Worm (Caenorhabditis elegans) whole organism, L4 larva: ENCODE data around the gene nhr-283.

Experiments
- dmd-8 ChIP-seq: fragments of 200-800 bp; sonication (Bioruptor generic); IDR thresholded peaks from 2 replicates; pipeline ENCODE4 v1.3.6; 2022; ENCODE audit warnings: missing genetic modification characterization, missing compliant biosample characterization
- dpl-1 ChIP-seq: fragments of 150-350 bp; optimal IDR thresholded peaks from 2 replicates; lab custom pipeline; 2014; ENCODE audit warnings: missing biosample characterization, missing genetic modification reagents, missing genetic modification characterization
- fkh-10 ChIP-seq: fragments of 150-350 bp; optimal IDR thresholded peaks from 2 replicates; lab custom pipeline; 2014; ENCODE audit warnings: missing biosample characterization, missing genetic modification reagents, missing genetic modification characterization
- unc-39 ChIP-seq: sonication (generic microtip); optimal IDR thresholded peaks from 2 replicates; lab custom pipeline; 2017; ENCODE audit warnings: missing biosample characterization, missing genetic modification characterization

DNA sequence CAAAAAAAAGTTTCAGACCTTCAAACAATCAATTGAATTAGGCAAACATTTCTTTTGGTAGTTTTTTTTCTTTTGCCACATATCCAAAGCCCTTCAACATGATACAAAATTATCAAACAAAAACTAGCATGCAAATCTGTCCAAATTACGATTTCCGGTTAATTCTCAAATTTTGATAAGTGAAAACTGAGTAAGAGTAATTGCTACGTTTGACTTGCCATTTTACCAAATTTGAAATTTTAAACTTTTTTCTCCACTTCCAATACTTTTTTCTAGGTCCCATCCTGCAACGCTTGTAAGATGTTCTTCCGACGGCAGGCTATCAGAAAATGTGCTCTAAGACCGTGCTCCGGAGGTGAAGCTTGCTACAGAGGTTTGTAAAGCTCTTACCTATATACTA lies 19.5 kb upstream of the nhr-283 start, which contains the start of gene nhr-223:
- TF ChIP-seq fkh-10 (GFP tag; lab: Kevin White, UChicago) (no peak), dmd-8 (GFP tag; lab: Robert Waterston, UW) (no peak), unc-39 (tag; lab: Kevin White, UChicago) (no peak), dpl-1 (no peak)
